Worm (Caenorhabditis elegans) whole organism, mixed stage, embryonic: ENCODE data around the gene F26D2.3.

Experiments used
- M03D4.4 ChIP-seq: sonication (generic microtip); optimal IDR thresholded peaks from 2 replicates; lab custom pipeline; 2017; ENCODE audit warnings: mild to moderate bottlenecking, missing genetic modification characterization, missing compliant biosample characterization
- bed-3 ChIP-seq: fragments of 200-800 bp; sonication (Bioruptor generic); optimal IDR thresholded peaks from 3 replicates; lab custom pipeline; 2018; ENCODE audit warnings: mild to moderate bottlenecking, missing genetic modification characterization, moderate library complexity, missing compliant biosample characterization
- blmp-1 ChIP-seq: fragments of 150-350 bp; optimal IDR thresholded peaks from 2 replicates; lab custom pipeline; 2014; ENCODE audit warnings: missing biosample characterization, missing genetic modification characterization
- ceh-39 ChIP-seq: fragments of 150-350 bp; optimal IDR thresholded peaks from 2 replicates; lab custom pipeline; 2014; ENCODE audit warnings: missing biosample characterization, missing genetic modification characterization
- ceh-43 ChIP-seq: fragments of 200-800 bp; sonication (Bioruptor generic); optimal IDR thresholded peaks from 2 replicates; lab custom pipeline; 2018; ENCODE audit warnings: mild to moderate bottlenecking, missing genetic modification characterization, moderate library complexity, missing compliant biosample characterization
- ceh-83 ChIP-seq: fragments of 200-800 bp; sonication (Bioruptor generic); optimal IDR thresholded peaks from 2 replicates; lab custom pipeline; 2018; ENCODE audit warnings: mild to moderate bottlenecking, missing genetic modification characterization, missing compliant biosample characterization
- ces-1 ChIP-seq: fragments of 150-350 bp; optimal IDR thresholded peaks from 2 replicates; lab custom pipeline; 2014; ENCODE audit warnings: missing biosample characterization, missing genetic modification reagents, missing genetic modification characterization
- cnd-1 ChIP-seq: fragments of 200-800 bp; sonication (Bioruptor generic); optimal IDR thresholded peaks from 2 replicates; lab custom pipeline; 2018; ENCODE audit warnings: mild to moderate bottlenecking, missing genetic modification characterization, missing compliant biosample characterization
- drap-1 ChIP-seq: fragments of 200-800 bp; sonication (Bioruptor generic); optimal IDR thresholded peaks from 3 replicates; lab custom pipeline; 2018; ENCODE audit warnings: mild to moderate bottlenecking, missing genetic modification characterization, missing compliant biosample characterization
- elt-1 ChIP-seq: sonication (generic microtip); optimal IDR thresholded peaks from 2 replicates; lab custom pipeline; 2017; ENCODE audit warnings: missing genetic modification characterization, mild to moderate bottlenecking, missing compliant biosample characterization, antibody characterized with exemption, moderate library complexity, borderline replicate concordance; ENCODE audit not compliant: insufficient read depth
- elt-3 ChIP-seq: fragments of 150-350 bp; optimal IDR thresholded peaks from 2 replicates; lab custom pipeline; 2014; ENCODE audit warnings: missing biosample characterization, missing genetic modification characterization
- flh-1 ChIP-seq: fragments of 200-800 bp; sonication (Bioruptor generic); optimal IDR thresholded peaks from 2 replicates; lab custom pipeline; 2018; ENCODE audit warnings: mild to moderate bottlenecking, missing genetic modification characterization, moderate library complexity, missing compliant biosample characterization
- ham-2 ChIP-seq: fragments of 200-800 bp; sonication (Bioruptor generic); optimal IDR thresholded peaks from 2 replicates; lab custom pipeline; 2018; ENCODE audit warnings: mild to moderate bottlenecking, missing genetic modification characterization, missing compliant biosample characterization
- lin-13 ChIP-seq: fragments of 150-350 bp; optimal IDR thresholded peaks from 2 replicates; lab custom pipeline; 2014; ENCODE audit warnings: missing biosample characterization, missing genetic modification characterization
- lin-32 ChIP-seq: fragments of 200-800 bp; sonication (Bioruptor generic); optimal IDR thresholded peaks from 2 replicates; lab custom pipeline; 2018; ENCODE audit warnings: mild to moderate bottlenecking, missing genetic modification characterization, missing compliant biosample characterization
- lsy-2 ChIP-seq: fragments of 150-350 bp; optimal IDR thresholded peaks from 2 replicates; lab custom pipeline; 2014; ENCODE audit warnings: missing biosample characterization, missing genetic modification characterization
- mab-5 ChIP-seq: fragments of 150-350 bp; optimal IDR thresholded peaks from 2 replicates; lab custom pipeline; 2014; ENCODE audit warnings: missing biosample characterization, missing genetic modification characterization
- mep-1 ChIP-seq: fragments of 150-350 bp; optimal IDR thresholded peaks from 2 replicates; lab custom pipeline; 2017; ENCODE audit warnings: missing biosample characterization, missing genetic modification reagents, missing genetic modification characterization, inconsistent platforms
- mls-2 ChIP-seq: sonication (generic microtip); optimal IDR thresholded peaks from 2 replicates; lab custom pipeline; 2016; ENCODE audit warnings: mild to moderate bottlenecking, missing genetic modification characterization, moderate library complexity, missing compliant biosample characterization
- nhr-12 ChIP-seq: fragments of 150-350 bp; optimal IDR thresholded peaks from 2 replicates; lab custom pipeline; 2014; ENCODE audit warnings: missing biosample characterization, missing genetic modification characterization
- nhr-2 ChIP-seq: fragments of 150-350 bp; optimal IDR thresholded peaks from 2 replicates; lab custom pipeline; 2014; ENCODE audit warnings: missing biosample characterization, missing genetic modification characterization
- nhr-237 ChIP-seq: fragments of 150-350 bp; optimal IDR thresholded peaks from 2 replicates; lab custom pipeline; 2014; ENCODE audit warnings: missing biosample characterization, missing genetic modification characterization
- nhr-76 ChIP-seq: sonication (generic microtip); optimal IDR thresholded peaks from 2 replicates; lab custom pipeline; 2017; ENCODE audit warnings: missing biosample characterization, missing genetic modification characterization
- pha-4 ChIP-seq: fragments of 150-350 bp; optimal IDR thresholded peaks from 2 replicates; lab custom pipeline; 2018; ENCODE audit warnings: missing biosample characterization, missing genetic modification reagents, missing genetic modification characterization
- sem-2 ChIP-seq: fragments of 200-800 bp; sonication (Bioruptor generic); optimal IDR thresholded peaks from 2 replicates; lab custom pipeline; 2018; ENCODE audit warnings: mild to moderate bottlenecking, missing genetic modification characterization, missing compliant biosample characterization
- snpc-4 ChIP-seq: fragments of 150-350 bp; optimal IDR thresholded peaks from 2 replicates; lab custom pipeline; 2014; ENCODE audit warnings: missing biosample characterization, missing genetic modification characterization
- sptf-1 ChIP-seq: sonication (generic microtip); optimal IDR thresholded peaks from 2 replicates; lab custom pipeline; 2017; ENCODE audit warnings: mild to moderate bottlenecking, missing genetic modification characterization, moderate library complexity, missing compliant biosample characterization
- tbx-8 ChIP-seq: fragments of 200-800 bp; sonication (Bioruptor generic); optimal IDR thresholded peaks from 2 replicates; lab custom pipeline; 2018; ENCODE audit warnings: mild to moderate bottlenecking, missing genetic modification characterization, moderate library complexity, missing compliant biosample characterization
- unc-120 ChIP-seq: sonication (generic microtip); optimal IDR thresholded peaks from 2 replicates; lab custom pipeline; 2017; ENCODE audit warnings: missing genetic modification characterization, missing compliant biosample characterization; ENCODE audit not compliant: poor library complexity, severe bottlenecking
- unc-39 ChIP-seq: fragments of 150-350 bp; optimal IDR thresholded peaks from 2 replicates; lab custom pipeline; 2014; ENCODE audit warnings: missing biosample characterization, missing genetic modification characterization
- unc-62 ChIP-seq: fragments of 150-350 bp; optimal IDR thresholded peaks from 2 replicates; lab custom pipeline; 2014; ENCODE audit warnings: missing biosample characterization, missing genetic modification reagents, missing genetic modification characterization
- zip-8 ChIP-seq: fragments of 150-350 bp; optimal IDR thresholded peaks from 2 replicates; lab custom pipeline; 2014; ENCODE audit warnings: missing biosample characterization, missing genetic modification characterization
- ztf-11 ChIP-seq: fragments of 150-350 bp; optimal IDR thresholded peaks from 2 replicates; lab custom pipeline; 2014; ENCODE audit warnings: missing biosample characterization, missing genetic modification characterization

The F26D2.3 gene

ce11 chrV:16401519-16401918 is 6.2 kb upstream of the F26D2.3 start, which contains the start of gene F13A7.14:
Gene F13A7.14 (plus strand): TSS chrV:16401891.
- TF ChIP-seq unc-120 (tag; lab: Kevin White, UChicago): no peak
- TF ChIP-seq lsy-2 (tag; lab: Kevin White, UChicago): peak; percentile 59
- peak; percentile 47 for TF ChIP-seq nhr-237 (tag; lab: Kevin White, UChicago)
- TF ChIP-seq mab-5 (tag; lab: Kevin White, UChicago): no peak
- TF ChIP-seq flh-1 (GFP tag; lab: Kevin White, UChicago): no peak
- TF ChIP-seq drap-1 (GFP tag; lab: Kevin White, UChicago): no peak
- no peak for TF ChIP-seq unc-62 (GFP tag; lab: Kevin White, UChicago)
- TF ChIP-seq lin-13 (tag; lab: Kevin White, UChicago): peak; percentile 22
- TF ChIP-seq mep-1 (tag; lab: Kevin White, UChicago): peak; percentile 17
- no peak for TF ChIP-seq elt-3 (tag; lab: Kevin White, UChicago)
- no peak for TF ChIP-seq ceh-39 (tag; lab: Kevin White, UChicago)
- TF ChIP-seq ceh-43 (GFP tag; lab: Kevin White, UChicago): peak; percentile 21
- TF ChIP-seq mls-2: no peak
- no peak for TF ChIP-seq pha-4 (tag; lab: Kevin White, UChicago)
- no peak for TF ChIP-seq sem-2 (GFP tag; lab: Kevin White, UChicago)
- TF ChIP-seq sptf-1: peak; percentile 38
- no peak for TF ChIP-seq cnd-1
- no peak for TF ChIP-seq nhr-12
- TF ChIP-seq ztf-11: no peak
- no peak for TF ChIP-seq ceh-83 (GFP tag; lab: Kevin White, UChicago)
- peak; percentile 52 for TF ChIP-seq ces-1 (GFP tag; lab: Kevin White, UChicago)
- no peak for TF ChIP-seq M03D4.4 (tag; lab: Kevin White, UChicago)
- no peak for TF ChIP-seq zip-8
- TF ChIP-seq, all 35 proteins: peak for 7

DNA sequence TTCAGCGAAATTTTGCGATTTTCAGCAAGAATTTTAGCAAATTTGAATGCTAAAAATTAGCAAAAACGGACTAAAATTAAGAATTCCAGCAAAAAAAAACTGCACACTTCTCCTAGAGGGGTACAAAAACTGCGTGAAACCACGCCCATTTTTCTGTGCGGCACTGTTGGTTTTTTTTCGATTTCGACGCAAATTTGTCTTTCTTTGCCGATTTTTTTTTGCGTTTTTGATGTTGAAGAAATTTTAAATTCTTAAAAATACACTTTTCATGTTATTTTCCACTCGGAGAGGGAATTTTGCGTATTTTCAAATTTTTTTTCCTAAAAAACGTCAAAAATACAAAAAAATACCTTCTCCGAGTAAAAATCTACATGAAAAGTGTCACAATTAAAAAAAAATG is 3.8 kb upstream of the F26D2.3 start, which contains the start of gene syp-1:
Gene syp-1 (plus strand): TSS at position 301 of the 400 bp plus-strand sequence.
- TF ChIP-seq M03D4.4 (tag; lab: Kevin White, UChicago): no peak
- TF ChIP-seq elt-3 (tag; lab: Kevin White, UChicago): no peak
- TF ChIP-seq nhr-237 (tag; lab: Kevin White, UChicago): no peak
- TF ChIP-seq nhr-12: no peak
- no peak for TF ChIP-seq tbx-8
- no peak for TF ChIP-seq lin-32 (GFP tag; lab: Kevin White, UChicago)
- no peak for TF ChIP-seq nhr-2
- TF ChIP-seq mls-2: no peak
- no peak for TF ChIP-seq snpc-4
- no peak for TF ChIP-seq lsy-2 (tag; lab: Kevin White, UChicago)
- TF ChIP-seq ces-1 (GFP tag; lab: Kevin White, UChicago): no peak
- TF ChIP-seq bed-3 (GFP tag; lab: Kevin White, UChicago): no peak
- TF ChIP-seq ztf-11: no peak
- TF ChIP-seq, all 35 proteins: peak for 0

DNA sequence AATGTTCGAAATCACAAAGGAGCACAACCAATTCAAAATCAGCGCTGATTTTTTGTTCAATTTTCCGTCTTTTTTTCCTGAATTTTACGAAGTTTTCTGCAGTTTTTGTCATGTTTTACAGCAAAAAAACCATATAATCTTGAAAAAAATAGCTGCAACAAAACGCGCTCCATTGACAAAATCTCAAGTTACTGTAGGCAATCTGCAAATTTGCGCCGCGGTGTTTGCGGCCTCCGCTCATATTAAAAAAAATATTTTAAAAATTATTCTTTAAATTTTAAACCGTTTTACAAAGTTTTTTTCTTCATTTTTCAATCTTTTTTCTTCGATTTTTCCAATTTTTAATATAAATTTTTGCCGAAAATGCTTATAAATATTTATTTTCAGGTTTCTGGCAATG is 2.4 kb upstream of the F26D2.3 start:
- TF ChIP-seq blmp-1 (tag; lab: Kevin White, UChicago) (no peak), cnd-1 (no peak), nhr-237 (tag; lab: Kevin White, UChicago) (no peak), unc-62 (GFP tag; lab: Kevin White, UChicago) (no peak), nhr-2 (no peak), pha-4 (tag; lab: Kevin White, UChicago) (no peak), flh-1 (GFP tag; lab: Kevin White, UChicago) (no peak), ham-2 (GFP tag; lab: Kevin White, UChicago) (no peak), zip-8 (no peak), mls-2 (no peak), lin-32 (GFP tag; lab: Kevin White, UChicago) (no peak), ztf-11 (no peak), lin-13 (tag; lab: Kevin White, UChicago) (no peak), ceh-83 (GFP tag; lab: Kevin White, UChicago) (no peak), M03D4.4 (tag; lab: Kevin White, UChicago) (no peak), nhr-12 (no peak), snpc-4 (no peak)

DNA sequence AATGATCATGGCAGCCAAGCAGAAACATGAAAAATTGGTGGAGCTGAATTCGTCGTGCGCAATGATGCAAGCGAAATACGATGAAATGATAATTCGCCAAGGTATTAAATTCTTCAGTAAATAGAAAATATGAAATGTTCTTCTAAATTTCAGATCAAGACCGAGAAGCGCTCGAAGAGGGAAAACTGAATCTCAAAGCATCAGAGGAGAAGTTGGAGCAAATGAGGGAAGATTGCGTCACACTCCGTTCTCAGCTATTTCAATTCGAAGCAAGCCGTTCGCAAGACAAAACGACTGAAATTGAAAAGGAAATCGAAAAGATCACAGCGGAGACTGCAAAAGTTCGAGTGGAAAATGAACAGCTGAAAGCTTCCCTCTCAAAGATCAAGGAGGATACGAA is 1.4 kb upstream of the F26D2.3 start:
- TF ChIP-seq zip-8: peak; percentile 57
- no peak for TF ChIP-seq ztf-11
- no peak for TF ChIP-seq pha-4 (tag; lab: Kevin White, UChicago)

- TF ChIP-seq mls-2: no peak
- TF ChIP-seq lin-32 (GFP tag; lab: Kevin White, UChicago): no peak
- no peak for TF ChIP-seq unc-62 (GFP tag; lab: Kevin White, UChicago)
- no peak for TF ChIP-seq ceh-43 (GFP tag; lab: Kevin White, UChicago)
- TF ChIP-seq mep-1 (tag; lab: Kevin White, UChicago): no peak
- TF ChIP-seq nhr-2: no peak
- TF ChIP-seq snpc-4: no peak
- TF ChIP-seq ces-1 (GFP tag; lab: Kevin White, UChicago): no peak
- no peak for TF ChIP-seq unc-39 (tag; lab: Kevin White, UChicago)
- TF ChIP-seq elt-1: no peak
- no peak for TF ChIP-seq drap-1 (GFP tag; lab: Kevin White, UChicago)
- no peak for TF ChIP-seq ceh-83 (GFP tag; lab: Kevin White, UChicago)
- TF ChIP-seq ztf-11: no peak
- TF ChIP-seq elt-3 (tag; lab: Kevin White, UChicago): no peak
- TF ChIP-seq nhr-12: no peak
- no peak for TF ChIP-seq nhr-76 (tag; lab: Kevin White, UChicago)
- no peak for TF ChIP-seq bed-3 (GFP tag; lab: Kevin White, UChicago)
- TF ChIP-seq sptf-1: no peak
- TF ChIP-seq tbx-8: no peak
These were observed 2.8 kb downstream of the F26D2.3 start, which contains the start of gene srh-145 for ce11 chrV:16410521-16410920. Gene srh-145 (plus strand): TSS chrV:16410713.
